Fruit fly (Drosophila melanogaster) whole organism, wandering third instar larva: ENCODE data around the gene Atg8b.

Source experiments
- Abd-B ChIP-seq: fragments of >200 bp; optimal IDR thresholded peaks from 2 replicates; lab custom pipeline; 2017; ENCODE audit warnings: missing biosample characterization, missing genetic modification characterization
- CG32264 ChIP-seq: fragments of 200-800 bp; sonication (Bioruptor generic); optimal IDR thresholded peaks from 2 replicates; lab custom pipeline; 2016; ENCODE audit warnings: missing biosample characterization, missing genetic modification characterization
- CG9705 ChIP-seq: fragments of 200-800 bp; sonication (Bioruptor generic); optimal IDR thresholded peaks from 2 replicates; lab custom pipeline; 2018; ENCODE audit warnings: missing biosample characterization, mild to moderate bottlenecking, missing genetic modification characterization
- CrebA ChIP-seq: fragments of 200-800 bp; sonication (Bioruptor generic); optimal IDR thresholded peaks from 2 replicates; lab custom pipeline; 2016; ENCODE audit warnings: missing biosample characterization, mild to moderate bottlenecking, missing genetic modification characterization, borderline replicate concordance
- Dfd ChIP-seq: fragments of >200 bp; optimal IDR thresholded peaks from 2 replicates; lab custom pipeline; 2017; ENCODE audit warnings: missing biosample characterization, missing genetic modification characterization
- Dif ChIP-seq: fragments of 200-275, 200-300 bp; sonication (Bioruptor generic); optimal IDR thresholded peaks from 2 replicates; lab custom pipeline; 2018; ENCODE audit warnings: missing biosample characterization, missing genetic modification characterization; ENCODE audit not compliant: partially characterized antibody
- GATAd ChIP-seq: sonication (Bioruptor generic); optimal IDR thresholded peaks from 2 replicates; lab custom pipeline; 2016; ENCODE audit warnings: missing biosample characterization, missing genetic modification characterization
- HLH106 ChIP-seq: fragments of 200-800 bp; optimal IDR thresholded peaks from 3 replicates; lab custom pipeline; 2019; ENCODE audit warnings: missing biosample characterization, mild to moderate bottlenecking, missing genetic modification characterization, moderate library complexity
- Hnf4 ChIP-seq: fragments of 200-800 bp; sonication (Bioruptor generic); optimal IDR thresholded peaks from 2 replicates; lab custom pipeline; 2016; ENCODE audit warnings: missing biosample characterization, mild to moderate bottlenecking, missing genetic modification characterization
- Hr78 ChIP-seq: fragments of >200 bp; optimal IDR thresholded peaks from 2 replicates; lab custom pipeline; 2017; ENCODE audit warnings: missing biosample characterization, missing genetic modification characterization
- Hr83 ChIP-seq: fragments of 200-300 bp; sonication (Bioruptor generic); optimal IDR thresholded peaks from 2 replicates; lab custom pipeline; 2016; ENCODE audit warnings: missing biosample characterization, mild to moderate bottlenecking, missing genetic modification characterization, moderate library complexity; ENCODE audit not compliant: poor library complexity, severe bottlenecking
- Jra ChIP-seq: sonication (Bioruptor generic); optimal IDR thresholded peaks from 2 replicates; lab custom pipeline; 2016; ENCODE audit warnings: missing biosample characterization, missing genetic modification characterization
- Mio ChIP-seq: sonication (Bioruptor generic); optimal IDR thresholded peaks from 2 replicates; lab custom pipeline; 2016; ENCODE audit warnings: missing biosample characterization, missing genetic modification characterization
- Myc ChIP-seq: fragments of >200 bp; optimal IDR thresholded peaks from 2 replicates; lab custom pipeline; 2017
- N ChIP-seq: fragments of >200 bp; optimal IDR thresholded peaks from 2 replicates; lab custom pipeline; 2018; ENCODE audit warnings: missing biosample characterization, missing external identifiers, missing genetic modification characterization
- OdsH ChIP-seq: fragments of 200-800 bp; sonication (Bioruptor generic); optimal IDR thresholded peaks from 2 replicates; lab custom pipeline; 2016; ENCODE audit warnings: missing biosample characterization, mild to moderate bottlenecking, missing genetic modification characterization
- Rel ChIP-seq, 2 experiments: fragments of 200-800 bp; sonication (Bioruptor generic) in 1 of 2; optimal IDR thresholded peaks; 2 replicates in 1 of 2; 3 replicates in 1 of 2; lab custom pipeline; 2016 to 2019; ENCODE audit warnings: mild to moderate bottlenecking in 2 of 2, missing biosample characterization in 2 of 2, missing genetic modification characterization in 2 of 2, moderate library complexity in 1 of 2
- Sp1 ChIP-seq: fragments of 200-800 bp; sonication (Bioruptor generic); optimal IDR thresholded peaks from 3 replicates; lab custom pipeline; 2019; ENCODE audit warnings: missing biosample characterization, mild to moderate bottlenecking, missing genetic modification characterization, moderate library complexity
- Vsx2 ChIP-seq: fragments of 200-300, 225-300 bp; sonication (Bioruptor generic); optimal IDR thresholded peaks from 2 replicates; lab custom pipeline; 2018; ENCODE audit warnings: missing biosample characterization, missing genetic modification characterization; ENCODE audit not compliant: partially characterized antibody
- br ChIP-seq: fragments of 200-800 bp; sonication (Bioruptor generic); optimal IDR thresholded peaks from 2 replicates; lab custom pipeline; 2016; ENCODE audit warnings: missing biosample characterization, missing genetic modification characterization
- brk ChIP-seq: fragments of 200-800 bp; sonication (Bioruptor generic); optimal IDR thresholded peaks from 2 replicates; lab custom pipeline; 2016; ENCODE audit warnings: missing biosample characterization, mild to moderate bottlenecking, missing genetic modification characterization
- dl ChIP-seq, 2 experiments: fragments of 175-275, 200-275 bp in 1 of 2; fragments of 200-275 bp in 1 of 2; sonication (Bioruptor generic); optimal IDR thresholded peaks; lab custom pipeline; 2018; ENCODE audit warnings: mild to moderate bottlenecking in 2 of 2, missing biosample characterization in 2 of 2, missing genetic modification characterization in 2 of 2, moderate library complexity in 2 of 2; ENCODE audit not compliant: partially characterized antibody in 2 of 2, insufficient read depth in 1 of 2
- dmrt93B ChIP-seq: fragments of 200-800 bp; sonication (Bioruptor generic); optimal IDR thresholded peaks from 2 replicates; lab custom pipeline; 2018; ENCODE audit warnings: missing biosample characterization, mild to moderate bottlenecking, missing genetic modification characterization
- dsf ChIP-seq: sonication (Bioruptor generic); optimal IDR thresholded peaks from 2 replicates; lab custom pipeline; 2016; ENCODE audit warnings: missing biosample characterization, missing genetic modification characterization, borderline replicate concordance
- ey ChIP-seq: fragments of 200-800 bp; sonication (Bioruptor generic); optimal IDR thresholded peaks from 2 replicates; lab custom pipeline; 2016; ENCODE audit warnings: missing biosample characterization, missing genetic modification characterization
- foxo ChIP-seq, 2 experiments: fragments of 200-800 bp; sonication (Bioruptor generic); optimal IDR thresholded peaks; 2 replicates in 1 of 2; 3 replicates in 1 of 2; lab custom pipeline; 2016 to 2017; ENCODE audit warnings: missing biosample characterization in 2 of 2, missing genetic modification characterization in 2 of 2
- fru ChIP-seq: fragments of 200-800 bp; sonication (Bioruptor generic); optimal IDR thresholded peaks from 3 replicates; lab custom pipeline; 2016; ENCODE audit warnings: missing biosample characterization, mild to moderate bottlenecking, missing genetic modification characterization
- h ChIP-seq: fragments of 200-800 bp; sonication (Bioruptor generic); optimal IDR thresholded peaks from 3 replicates; lab custom pipeline; 2016; ENCODE audit warnings: missing biosample characterization, mild to moderate bottlenecking, missing genetic modification characterization
- jim ChIP-seq: fragments of 175-275, 200-325 bp; sonication (Bioruptor generic); optimal IDR thresholded peaks from 2 replicates; lab custom pipeline; 2016; ENCODE audit warnings: missing biosample characterization, mild to moderate bottlenecking, missing genetic modification characterization
- lola ChIP-seq: fragments of >200 bp; optimal IDR thresholded peaks from 2 replicates; lab custom pipeline; 2017; ENCODE audit warnings: missing biosample characterization, missing genetic modification characterization
- pan ChIP-seq: fragments of >200 bp; optimal IDR thresholded peaks from 2 replicates; lab custom pipeline; 2017
- psq ChIP-seq: fragments of 200-800 bp; sonication (Bioruptor generic); optimal IDR thresholded peaks from 3 replicates; lab custom pipeline; 2017; ENCODE audit warnings: missing biosample characterization, mild to moderate bottlenecking, missing genetic modification characterization, moderate library complexity
- rgr ChIP-seq: fragments of 200-800 bp; sonication (Bioruptor generic); optimal IDR thresholded peaks from 3 replicates; lab custom pipeline; 2016; ENCODE audit warnings: missing biosample characterization, mild to moderate bottlenecking, missing genetic modification characterization
- sage ChIP-seq: fragments of 200-800 bp; sonication (Bioruptor generic); optimal IDR thresholded peaks from 2 replicates; lab custom pipeline; 2016; ENCODE audit warnings: missing biosample characterization, mild to moderate bottlenecking, missing genetic modification characterization
- sv ChIP-seq: fragments of 200-800 bp; sonication (Bioruptor generic); optimal IDR thresholded peaks from 3 replicates; lab custom pipeline; 2016; ENCODE audit warnings: missing biosample characterization, missing genetic modification characterization
- tai ChIP-seq: sonication (Bioruptor generic); optimal IDR thresholded peaks from 2 replicates; lab custom pipeline; 2016; ENCODE audit warnings: missing biosample characterization, missing genetic modification characterization
- usp ChIP-seq: fragments of >200 bp; optimal IDR thresholded peaks from 2 replicates; lab custom pipeline; 2017; ENCODE audit warnings: missing biosample characterization, missing genetic modification characterization
- woc ChIP-seq: sonication (Bioruptor generic); optimal IDR thresholded peaks from 2 replicates; lab custom pipeline; 2016; ENCODE audit warnings: missing biosample characterization, mild to moderate bottlenecking, missing genetic modification characterization

Gene Atg8b

dm6 chr3R:17704538-17704854, 20.4 kb downstream of the Atg8b start:
- no peak for TF ChIP-seq Abd-B (GFP tag; lab: Kevin White, UChicago)
- no peak for TF ChIP-seq Rel (GFP tag; optimal IDR thresholded peaks at IDR 0.05; lab: Kevin White, UChicago)
- TF ChIP-seq Rel (tag; optimal IDR thresholded peaks at IDR 0.05; lab: Kevin White, UChicago), result peak; percentile 41
- peak in 1 of 2 experiments; percentile 14 for TF ChIP-seq dl (GFP tag; optimal IDR thresholded peaks at IDR 0.05; lab: Kevin White, UChicago; ENCODE audit: insufficient read depth in 1 of 2, partially characterized antibody in 2 of 2)
- peak; percentile 54 for TF ChIP-seq fru (GFP tag; lab: Kevin White, UChicago)

DNA sequence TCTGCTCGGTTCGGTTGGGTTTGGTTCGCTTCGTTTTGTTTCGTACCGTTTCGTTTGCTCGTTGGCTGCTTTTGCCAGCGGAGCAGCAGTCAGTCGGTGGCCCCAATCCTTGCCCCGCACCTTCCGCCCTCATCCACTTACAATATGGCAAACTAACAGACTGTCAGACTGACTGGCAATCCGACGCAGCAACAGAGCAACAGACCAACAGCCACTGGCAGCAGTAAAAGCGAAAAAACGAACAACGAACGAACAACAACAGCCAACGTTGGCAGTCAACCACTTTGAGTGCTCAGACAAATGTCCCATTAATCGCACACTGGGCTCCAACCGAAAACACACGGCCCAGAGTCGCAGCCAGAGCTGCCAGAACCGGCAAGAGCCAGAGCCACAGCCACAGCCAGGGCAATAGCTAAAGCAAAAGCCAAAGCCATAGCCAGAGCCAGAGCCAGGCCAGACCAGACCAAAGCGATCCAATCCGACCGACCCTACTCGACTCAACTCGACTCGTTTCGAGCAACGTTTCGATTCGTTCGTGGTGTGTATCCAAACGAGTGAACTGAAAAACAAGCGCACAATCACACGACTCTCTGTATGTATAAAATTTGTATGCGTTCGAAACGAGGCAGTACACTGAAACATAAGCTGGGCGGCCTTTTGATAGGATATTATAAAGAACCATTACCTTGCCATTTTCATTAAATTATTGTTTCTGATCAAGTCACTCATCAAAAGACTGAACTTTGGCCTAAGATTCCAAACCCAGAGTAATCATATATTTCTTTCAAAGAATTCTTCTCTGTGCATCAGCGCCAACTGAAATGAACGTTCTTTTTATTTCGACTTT, 20.9 kb downstream of the Atg8b start:
- peak; percentile 99 for TF ChIP-seq sage (GFP tag; lab: Kevin White, UChicago)
- TF ChIP-seq OdsH, result peak; percentile 100
- TF ChIP-seq Rel (GFP tag; optimal IDR thresholded peaks at IDR 0.05; lab: Kevin White, UChicago), result peak; percentile 99
- TF ChIP-seq Rel (tag; optimal IDR thresholded peaks at IDR 0.05; lab: Kevin White, UChicago), result peak; percentile 89
- peak; percentile 99 to 100 for TF ChIP-seq foxo (GFP tag; optimal IDR thresholded peaks at IDR 0.05; lab: Kevin White, UChicago)
- TF ChIP-seq dl (GFP tag; optimal IDR thresholded peaks at IDR 0.05; lab: Kevin White, UChicago; ENCODE audit: insufficient read depth in 1 of 2, partially characterized antibody in 2 of 2), result no peak
- TF ChIP-seq woc (GFP tag; lab: Kevin White, UChicago), result peak; percentile 99
- TF ChIP-seq Abd-B (GFP tag; lab: Kevin White, UChicago), result no peak
- peak; percentile 100 for TF ChIP-seq ey (GFP tag; lab: Kevin White, UChicago)
- TF ChIP-seq Vsx2, result no peak
- TF ChIP-seq rgr (GFP tag; lab: Kevin White, UChicago), result peak; percentile 100
- TF ChIP-seq Dfd (GFP tag; lab: Kevin White, UChicago), result peak; percentile 95
- peak; percentile 76 for TF ChIP-seq jim (GFP tag; lab: Kevin White, UChicago)
- peak; percentile 100 for TF ChIP-seq h (GFP tag; lab: Kevin White, UChicago)
- TF ChIP-seq tai (GFP tag; lab: Kevin White, UChicago), result peak; percentile 99
- TF ChIP-seq sv (GFP tag; lab: Kevin White, UChicago), result peak; percentile 99
- TF ChIP-seq Dif (GFP tag; lab: Kevin White, UChicago), result peak; percentile 9
- peak; percentile 100 for TF ChIP-seq CG32264 (GFP tag; lab: Kevin White, UChicago)
- peak; percentile 100 for TF ChIP-seq fru (GFP tag; lab: Kevin White, UChicago)
- peak; percentile 100 for TF ChIP-seq br
- peak; percentile 99 for TF ChIP-seq psq (GFP tag; lab: Kevin White, UChicago)
- peak; percentile 98 for TF ChIP-seq dsf (GFP tag; lab: Kevin White, UChicago)
- TF ChIP-seq Sp1 (GFP tag; lab: Kevin White, UChicago), result peak; percentile 100
- TF ChIP-seq usp (GFP tag; lab: Kevin White, UChicago), result peak; percentile 38
- peak; percentile 99 for TF ChIP-seq dmrt93B
- peak; percentile 99 for TF ChIP-seq HLH106 (tag; lab: Kevin White, UChicago)
- TF ChIP-seq CG9705 (GFP tag; lab: Kevin White, UChicago), result peak; percentile 96
- TF ChIP-seq Jra (GFP tag; lab: Kevin White, UChicago), result peak; percentile 99
- TF ChIP-seq pan (lab: Kevin White, UChicago), result no peak
- peak; percentile 96 for TF ChIP-seq Mio (GFP tag; lab: Kevin White, UChicago)
- TF ChIP-seq N, result no peak
- TF ChIP-seq lola, result no peak
- TF ChIP-seq GATAd (GFP tag; lab: Kevin White, UChicago), result peak; percentile 98
- TF ChIP-seq Hnf4 (GFP tag; lab: Kevin White, UChicago), result peak; percentile 100
- peak; percentile 99 for TF ChIP-seq brk
- TF ChIP-seq Hr78, result no peak
- peak; percentile 98 for TF ChIP-seq CrebA (GFP tag; lab: Kevin White, UChicago)
- TF ChIP-seq Myc (lab: Kevin White, UChicago), result no peak
- peak; percentile 99 for TF ChIP-seq Hr83 (GFP tag; lab: Kevin White, UChicago)
